Fruit fly (Drosophila melanogaster): ENCODE results near the gene Corp.
A peak's percentile ranks its signal among the peaks of the same experiment; 100 is the strongest.

Corp gene

dm6 chrX:8251268-8251996, 19.8 kb downstream of the Corp start, which contains the start of gene ND-75 (continued):
- TF ChIP-seq CrebB (tag; optimal IDR thresholded peaks at IDR 0.05) (no peak), Dp (GFP tag; optimal IDR thresholded peaks at IDR 0.05) (peak; percentile 64), lilli (GFP tag; optimal IDR thresholded peaks at IDR 0.05) (no peak), CG8478 (optimal IDR thresholded peaks at IDR 0.05) (no peak), Oli (tag; optimal IDR thresholded peaks at IDR 0.05) (no peak), danr (GFP tag; IDR thresholded peaks at IDR 0.05) (no peak), YL-1 (GFP tag; optimal IDR thresholded peaks at IDR 0.05) (peak; percentile 56), sc (optimal IDR thresholded peaks at IDR 0.05) (no peak), sc (GFP tag; optimal IDR thresholded peaks at IDR 0.05) (no peak), bsh (GFP tag; optimal IDR thresholded peaks at IDR 0.05) (no peak), knrl (GFP tag; IDR thresholded peaks at IDR 0.05; ENCODE audit: partially characterized antibody) (no peak), repo (GFP tag; optimal IDR thresholded peaks at IDR 0.05) (no peak), CG17361 (GFP tag; IDR thresholded peaks at IDR 0.05) (no peak), CG3281 (GFP tag; optimal IDR thresholded peaks at IDR 0.05) (no peak), CG30020 (tag; optimal IDR thresholded peaks at IDR 0.05) (no peak), CG10147 (GFP tag; optimal IDR thresholded peaks at IDR 0.05) (peak; percentile 12), CG7786 (GFP tag; optimal IDR thresholded peaks at IDR 0.05) (no peak), CG2199 (GFP tag; IDR thresholded peaks at IDR 0.05) (no peak), TFAM (GFP tag; optimal IDR thresholded peaks at IDR 0.05) (no peak), lab (GFP tag; optimal IDR thresholded peaks at IDR 0.05) (no peak), CG14860 (GFP tag; IDR thresholded peaks at IDR 0.05; ENCODE audit: partially characterized antibody) (no peak), MBD-R2 (GFP tag; IDR thresholded peaks at IDR 0.05) (peak; percentile 43; the same call in 1 of the 2 replicates), oc (tag; optimal IDR thresholded peaks at IDR 0.05) (no peak), Mad (GFP tag; optimal IDR thresholded peaks at IDR 0.05) (no peak), CG15514 (GFP tag; optimal IDR thresholded peaks at IDR 0.05) (peak; percentile 38), onecut (GFP tag; IDR thresholded peaks at IDR 0.05) (peak; percentile 45), dan (GFP tag; IDR thresholded peaks at IDR 0.05) (no peak), Dref (GFP tag; IDR thresholded peaks at IDR 0.05) (peak; percentile 58), Med (GFP tag) (peak; percentile 15), Dll (GFP tag; IDR thresholded peaks at IDR 0.05; ENCODE audit: partially characterized antibody) (0 out of 4 replicates have a peak, but pooled peaks have one; percentile 16), CG4360 (GFP tag; IDR thresholded peaks at IDR 0.05) (no peak), CG13287 (GFP tag; IDR thresholded peaks at IDR 0.05; ENCODE audit: partially characterized antibody) (peak; percentile 33), CG33557 (GFP tag; optimal IDR thresholded peaks at IDR 0.05) (no peak), hbn (GFP tag; IDR thresholded peaks at IDR 0.05; ENCODE audit: partially characterized antibody) (no peak), CG4854 (GFP tag; optimal IDR thresholded peaks at IDR 0.05) (peak; percentile 86), crp (GFP tag; optimal IDR thresholded peaks at IDR 0.05) (peak; percentile 55 to 93), CG12219 (GFP tag; optimal IDR thresholded peaks at IDR 0.05) (no peak), bbx (GFP tag; IDR thresholded peaks at IDR 0.05; ENCODE audit: partially characterized antibody) (no peak), CG10366 (GFP tag; IDR thresholded peaks at IDR 0.05) (no peak), E2f2 (GFP tag; IDR thresholded peaks at IDR 0.05) (peak; percentile 72; the same call in 1 of the 2 replicates), CG4617 (GFP tag; optimal IDR thresholded peaks at IDR 0.05; ENCODE audit: borderline replicate concordance) (peak; percentile 49), CG9817 (tag; optimal IDR thresholded peaks at IDR 0.05) (no peak), CG31224 (GFP tag; IDR thresholded peaks at IDR 0.05) (no peak), CG2116 (GFP tag; optimal IDR thresholded peaks at IDR 0.05) (peak; percentile 66), CTCF (GFP tag; optimal IDR thresholded peaks at IDR 0.05) (peak; percentile 93), CG8281 (tag; optimal IDR thresholded peaks at IDR 0.05) (no peak), CG3847 (GFP tag; IDR thresholded peaks at IDR 0.05) (0 out of 2 replicates have a peak, but pooled peaks have one; percentile 12), nau (GFP tag; optimal IDR thresholded peaks at IDR 0.05) (no peak), BEAF-32 (GFP tag; optimal IDR thresholded peaks at IDR 0.05) (peak; percentile 42), hth (optimal IDR thresholded peaks at IDR 0.05) (no peak)
